Fruit fly (Drosophila melanogaster): Measurements from ENCODE around the gene Ugt37A1.

Gene Ugt37A1

DNA sequence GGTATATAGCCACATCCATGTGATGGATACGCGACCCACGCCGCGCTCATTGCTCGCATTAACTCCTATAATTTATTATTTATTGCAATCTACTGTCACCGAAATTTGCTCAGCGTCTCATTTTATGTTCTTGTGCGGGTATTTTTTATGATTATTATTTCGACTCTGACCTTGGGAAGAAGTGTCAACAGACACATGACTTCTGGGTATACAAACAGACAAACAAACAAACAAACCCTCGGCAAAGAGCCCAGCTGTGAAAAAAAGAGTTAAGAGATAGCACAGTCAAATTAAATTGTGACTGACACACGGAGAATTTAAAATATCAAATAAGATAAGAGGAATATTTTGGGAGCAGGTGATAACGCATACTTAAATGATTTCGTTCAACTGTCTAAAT, 16.1 kb upstream of the Ugt37A1 start (continued):
- TF ChIP-seq NC2β (GFP tag; optimal IDR thresholded peaks at IDR 0.05) (no peak), dimm (GFP tag; IDR thresholded peaks at IDR 0.05) (no peak), CG17568 (GFP tag; optimal IDR thresholded peaks at IDR 0.05) (peak; percentile 50), pho (GFP tag; optimal IDR thresholded peaks at IDR 0.05) (no peak), sug (tag; optimal IDR thresholded peaks at IDR 0.05) (peak; percentile 32), gsb (GFP tag; IDR thresholded peaks at IDR 0.05) (no peak), CG31365 (tag; optimal IDR thresholded peaks at IDR 0.05) (no peak), toy (GFP tag; IDR thresholded peaks at IDR 0.05) (no peak), Drgx (GFP tag; IDR thresholded peaks at IDR 0.05) (no peak), CG31224 (GFP tag; IDR thresholded peaks at IDR 0.05) (no peak), CG13296 (GFP tag; optimal IDR thresholded peaks at IDR 0.05) (peak; percentile 52), Trl (optimal IDR thresholded peaks at IDR 0.05) (no peak), Trl (GFP tag; optimal IDR thresholded peaks at IDR 0.05) (peak; percentile 29), Atf3 (GFP tag; optimal IDR thresholded peaks at IDR 0.05) (no peak), CG8765 (GFP tag; IDR thresholded peaks at IDR 0.05) (no peak), CG12071 (GFP tag; optimal IDR thresholded peaks at IDR 0.05) (peak; percentile 43), Hmr (GFP tag; optimal IDR thresholded peaks at IDR 0.05) (peak; percentile 36), Hr3 (GFP tag; optimal IDR thresholded peaks at IDR 0.05) (no peak), Camta (GFP tag; optimal IDR thresholded peaks at IDR 0.05) (peak; percentile 30), CG17912 (GFP tag; optimal IDR thresholded peaks at IDR 0.05) (no peak), CG10959 (GFP tag; IDR thresholded peaks at IDR 0.05) (no peak), crol (GFP tag; IDR thresholded peaks at IDR 0.05) (no peak), BtbVII (GFP tag; optimal IDR thresholded peaks at IDR 0.05) (peak; percentile 42), CG11504 (tag; optimal IDR thresholded peaks at IDR 0.05) (peak; percentile 45), lbe (GFP tag; optimal IDR thresholded peaks at IDR 0.05) (peak; percentile 13), CG10147 (GFP tag; optimal IDR thresholded peaks at IDR 0.05) (no peak), btn (GFP tag; optimal IDR thresholded peaks at IDR 0.05) (no peak), CG11696 (GFP tag; IDR thresholded peaks at IDR 0.05) (no peak), CG12299 (tag; optimal IDR thresholded peaks at IDR 0.05) (no peak), br (optimal IDR thresholded peaks at IDR 0.05) (no peak), Hr51 (GFP tag; optimal IDR thresholded peaks at IDR 0.05) (peak in 1 of 2 experiments; percentile 34), vvl (GFP tag; IDR thresholded peaks at IDR 0.05) (no peak), pita (GFP tag; optimal IDR thresholded peaks at IDR 0.05) (no peak), CG4730 (GFP tag; IDR thresholded peaks at IDR 0.05) (no peak), B-H1 (GFP tag; IDR thresholded peaks at IDR 0.05) (no peak), Med (GFP tag) (peak; percentile 72), CG33213 (GFP tag; optimal IDR thresholded peaks at IDR 0.05) (no peak), CG10209 (GFP tag; optimal IDR thresholded peaks at IDR 0.05) (peak; percentile 28), Sry-β (GFP tag; optimal IDR thresholded peaks at IDR 0.05) (no peak), CG2120 (GFP tag; optimal IDR thresholded peaks at IDR 0.05) (peak; percentile 3), CG8290 (GFP tag; optimal IDR thresholded peaks at IDR 0.05) (no peak), CG8290 (tag; optimal IDR thresholded peaks at IDR 0.05) (peak in 1 of 2 experiments; percentile 48), al (GFP tag; IDR thresholded peaks at IDR 0.05) (no peak), CG12391 (tag; optimal IDR thresholded peaks at IDR 0.05) (no peak), Dll (GFP tag; IDR thresholded peaks at IDR 0.05; ENCODE audit: partially characterized antibody) (no peak), CG12236 (GFP tag; optimal IDR thresholded peaks at IDR 0.05) (no peak), dmrt99B (tag; optimal IDR thresholded peaks at IDR 0.05) (no peak), PHDP (tag; optimal IDR thresholded peaks at IDR 0.05) (peak; percentile 64), CG13424 (tag; optimal IDR thresholded peaks at IDR 0.05) (peak; percentile 29), maf-S (GFP tag; optimal IDR thresholded peaks at IDR 0.05) (no peak), sr (GFP tag; IDR thresholded peaks at IDR 0.05) (no peak), cas (GFP tag; IDR thresholded peaks at IDR 0.05) (no peak), CG3407 (GFP tag; optimal IDR thresholded peaks at IDR 0.05) (peak; percentile 10)

Measured in whole organism, embryonic.